Fruit fly (Drosophila melanogaster) whole organism, wandering third instar larva: Measurements from ENCODE around the gene CG15317.

Experiments used
- Abd-B ChIP-seq: fragments of >200 bp; optimal IDR thresholded peaks from 2 replicates; lab custom pipeline; 2017; ENCODE audit warnings: missing biosample characterization, missing genetic modification characterization
- CG32264 ChIP-seq: fragments of 200-800 bp; sonication (Bioruptor generic); optimal IDR thresholded peaks from 2 replicates; lab custom pipeline; 2016; ENCODE audit warnings: missing biosample characterization, missing genetic modification characterization
- CG9705 ChIP-seq: fragments of 200-800 bp; sonication (Bioruptor generic); optimal IDR thresholded peaks from 2 replicates; lab custom pipeline; 2018; ENCODE audit warnings: missing biosample characterization, mild to moderate bottlenecking, missing genetic modification characterization
- CrebA ChIP-seq: fragments of 200-800 bp; sonication (Bioruptor generic); optimal IDR thresholded peaks from 2 replicates; lab custom pipeline; 2016; ENCODE audit warnings: missing biosample characterization, mild to moderate bottlenecking, missing genetic modification characterization, borderline replicate concordance
- Dfd ChIP-seq: fragments of >200 bp; optimal IDR thresholded peaks from 2 replicates; lab custom pipeline; 2017; ENCODE audit warnings: missing biosample characterization, missing genetic modification characterization
- Dif ChIP-seq: fragments of 200-275, 200-300 bp; sonication (Bioruptor generic); optimal IDR thresholded peaks from 2 replicates; lab custom pipeline; 2018; ENCODE audit warnings: missing biosample characterization, missing genetic modification characterization; ENCODE audit not compliant: partially characterized antibody
- GATAd ChIP-seq: sonication (Bioruptor generic); optimal IDR thresholded peaks from 2 replicates; lab custom pipeline; 2016; ENCODE audit warnings: missing biosample characterization, missing genetic modification characterization
- HLH106 ChIP-seq: fragments of 200-800 bp; optimal IDR thresholded peaks from 3 replicates; lab custom pipeline; 2019; ENCODE audit warnings: missing biosample characterization, mild to moderate bottlenecking, missing genetic modification characterization, moderate library complexity
- Hnf4 ChIP-seq: fragments of 200-800 bp; sonication (Bioruptor generic); optimal IDR thresholded peaks from 2 replicates; lab custom pipeline; 2016; ENCODE audit warnings: missing biosample characterization, mild to moderate bottlenecking, missing genetic modification characterization
- Hr78 ChIP-seq: fragments of >200 bp; optimal IDR thresholded peaks from 2 replicates; lab custom pipeline; 2017; ENCODE audit warnings: missing biosample characterization, missing genetic modification characterization
- Hr83 ChIP-seq: fragments of 200-300 bp; sonication (Bioruptor generic); optimal IDR thresholded peaks from 2 replicates; lab custom pipeline; 2016; ENCODE audit warnings: missing biosample characterization, mild to moderate bottlenecking, missing genetic modification characterization, moderate library complexity; ENCODE audit not compliant: poor library complexity, severe bottlenecking
- Jra ChIP-seq: sonication (Bioruptor generic); optimal IDR thresholded peaks from 2 replicates; lab custom pipeline; 2016; ENCODE audit warnings: missing biosample characterization, missing genetic modification characterization
- Mio ChIP-seq: sonication (Bioruptor generic); optimal IDR thresholded peaks from 2 replicates; lab custom pipeline; 2016; ENCODE audit warnings: missing biosample characterization, missing genetic modification characterization
- Myc ChIP-seq: fragments of >200 bp; optimal IDR thresholded peaks from 2 replicates; lab custom pipeline; 2017
- N ChIP-seq: fragments of >200 bp; optimal IDR thresholded peaks from 2 replicates; lab custom pipeline; 2018; ENCODE audit warnings: missing biosample characterization, missing external identifiers, missing genetic modification characterization
- OdsH ChIP-seq: fragments of 200-800 bp; sonication (Bioruptor generic); optimal IDR thresholded peaks from 2 replicates; lab custom pipeline; 2016; ENCODE audit warnings: missing biosample characterization, mild to moderate bottlenecking, missing genetic modification characterization
- Rel ChIP-seq, 2 experiments: fragments of 200-800 bp; sonication (Bioruptor generic) in 1 of 2; optimal IDR thresholded peaks; 2 replicates in 1 of 2; 3 replicates in 1 of 2; lab custom pipeline; 2016 to 2019; ENCODE audit warnings: mild to moderate bottlenecking in 2 of 2, missing biosample characterization in 2 of 2, missing genetic modification characterization in 2 of 2, moderate library complexity in 1 of 2
- Sp1 ChIP-seq: fragments of 200-800 bp; sonication (Bioruptor generic); optimal IDR thresholded peaks from 3 replicates; lab custom pipeline; 2019; ENCODE audit warnings: missing biosample characterization, mild to moderate bottlenecking, missing genetic modification characterization, moderate library complexity
- Vsx2 ChIP-seq: fragments of 200-300, 225-300 bp; sonication (Bioruptor generic); optimal IDR thresholded peaks from 2 replicates; lab custom pipeline; 2018; ENCODE audit warnings: missing biosample characterization, missing genetic modification characterization; ENCODE audit not compliant: partially characterized antibody
- br ChIP-seq: fragments of 200-800 bp; sonication (Bioruptor generic); optimal IDR thresholded peaks from 2 replicates; lab custom pipeline; 2016; ENCODE audit warnings: missing biosample characterization, missing genetic modification characterization
- brk ChIP-seq: fragments of 200-800 bp; sonication (Bioruptor generic); optimal IDR thresholded peaks from 2 replicates; lab custom pipeline; 2016; ENCODE audit warnings: missing biosample characterization, mild to moderate bottlenecking, missing genetic modification characterization
- dl ChIP-seq, 2 experiments: fragments of 175-275, 200-275 bp in 1 of 2; fragments of 200-275 bp in 1 of 2; sonication (Bioruptor generic); optimal IDR thresholded peaks; lab custom pipeline; 2018; ENCODE audit warnings: mild to moderate bottlenecking in 2 of 2, missing biosample characterization in 2 of 2, missing genetic modification characterization in 2 of 2, moderate library complexity in 2 of 2; ENCODE audit not compliant: partially characterized antibody in 2 of 2, insufficient read depth in 1 of 2
- dmrt93B ChIP-seq: fragments of 200-800 bp; sonication (Bioruptor generic); optimal IDR thresholded peaks from 2 replicates; lab custom pipeline; 2018; ENCODE audit warnings: missing biosample characterization, mild to moderate bottlenecking, missing genetic modification characterization
- dsf ChIP-seq: sonication (Bioruptor generic); optimal IDR thresholded peaks from 2 replicates; lab custom pipeline; 2016; ENCODE audit warnings: missing biosample characterization, missing genetic modification characterization, borderline replicate concordance
- ey ChIP-seq: fragments of 200-800 bp; sonication (Bioruptor generic); optimal IDR thresholded peaks from 2 replicates; lab custom pipeline; 2016; ENCODE audit warnings: missing biosample characterization, missing genetic modification characterization
- foxo ChIP-seq, 2 experiments: fragments of 200-800 bp; sonication (Bioruptor generic); optimal IDR thresholded peaks; 2 replicates in 1 of 2; 3 replicates in 1 of 2; lab custom pipeline; 2016 to 2017; ENCODE audit warnings: missing biosample characterization in 2 of 2, missing genetic modification characterization in 2 of 2
- fru ChIP-seq: fragments of 200-800 bp; sonication (Bioruptor generic); optimal IDR thresholded peaks from 3 replicates; lab custom pipeline; 2016; ENCODE audit warnings: missing biosample characterization, mild to moderate bottlenecking, missing genetic modification characterization
- h ChIP-seq: fragments of 200-800 bp; sonication (Bioruptor generic); optimal IDR thresholded peaks from 3 replicates; lab custom pipeline; 2016; ENCODE audit warnings: missing biosample characterization, mild to moderate bottlenecking, missing genetic modification characterization
- jim ChIP-seq: fragments of 175-275, 200-325 bp; sonication (Bioruptor generic); optimal IDR thresholded peaks from 2 replicates; lab custom pipeline; 2016; ENCODE audit warnings: missing biosample characterization, mild to moderate bottlenecking, missing genetic modification characterization
- lola ChIP-seq: fragments of >200 bp; optimal IDR thresholded peaks from 2 replicates; lab custom pipeline; 2017; ENCODE audit warnings: missing biosample characterization, missing genetic modification characterization
- pan ChIP-seq: fragments of >200 bp; optimal IDR thresholded peaks from 2 replicates; lab custom pipeline; 2017
- psq ChIP-seq: fragments of 200-800 bp; sonication (Bioruptor generic); optimal IDR thresholded peaks from 3 replicates; lab custom pipeline; 2017; ENCODE audit warnings: missing biosample characterization, mild to moderate bottlenecking, missing genetic modification characterization, moderate library complexity
- rgr ChIP-seq: fragments of 200-800 bp; sonication (Bioruptor generic); optimal IDR thresholded peaks from 3 replicates; lab custom pipeline; 2016; ENCODE audit warnings: missing biosample characterization, mild to moderate bottlenecking, missing genetic modification characterization
- sage ChIP-seq: fragments of 200-800 bp; sonication (Bioruptor generic); optimal IDR thresholded peaks from 2 replicates; lab custom pipeline; 2016; ENCODE audit warnings: missing biosample characterization, mild to moderate bottlenecking, missing genetic modification characterization
- sv ChIP-seq: fragments of 200-800 bp; sonication (Bioruptor generic); optimal IDR thresholded peaks from 3 replicates; lab custom pipeline; 2016; ENCODE audit warnings: missing biosample characterization, missing genetic modification characterization
- tai ChIP-seq: sonication (Bioruptor generic); optimal IDR thresholded peaks from 2 replicates; lab custom pipeline; 2016; ENCODE audit warnings: missing biosample characterization, missing genetic modification characterization
- usp ChIP-seq: fragments of >200 bp; optimal IDR thresholded peaks from 2 replicates; lab custom pipeline; 2017; ENCODE audit warnings: missing biosample characterization, missing genetic modification characterization
- woc ChIP-seq: sonication (Bioruptor generic); optimal IDR thresholded peaks from 2 replicates; lab custom pipeline; 2016; ENCODE audit warnings: missing biosample characterization, mild to moderate bottlenecking, missing genetic modification characterization

The CG15317 gene

dm6 chrX:9589928-9590327 lies 33.6 kb upstream of the CG15317 start:
- TF ChIP-seq Mio (no peak), usp (GFP tag; lab: Kevin White, UChicago) (no peak), Rel (GFP tag; optimal IDR thresholded peaks at IDR 0.05; lab: Kevin White, UChicago) (no peak), Rel (tag; optimal IDR thresholded peaks at IDR 0.05; lab: Kevin White, UChicago) (no peak), dl (GFP tag; optimal IDR thresholded peaks at IDR 0.05; lab: Kevin White, UChicago; ENCODE audit: insufficient read depth in 1 of 2, partially characterized antibody in 2 of 2) (no peak), dmrt93B (peak; percentile 43), h (GFP tag; lab: Kevin White, UChicago) (peak; percentile 65), Dfd (GFP tag; lab: Kevin White, UChicago) (no peak), Vsx2 (GFP tag; lab: Kevin White, UChicago) (no peak), lola (no peak), woc (GFP tag; lab: Kevin White, UChicago) (peak; percentile 30), ey (GFP tag; lab: Kevin White, UChicago) (peak; percentile 52), HLH106 (tag; lab: Kevin White, UChicago) (peak; percentile 66), pan (lab: Kevin White, UChicago) (no peak), sv (GFP tag; lab: Kevin White, UChicago) (peak; percentile 27), Sp1 (GFP tag; lab: Kevin White, UChicago) (peak; percentile 63), psq (GFP tag; lab: Kevin White, UChicago) (peak; percentile 39), Dif (GFP tag; lab: Kevin White, UChicago) (no peak), jim (GFP tag; lab: Kevin White, UChicago) (no peak), foxo (GFP tag; optimal IDR thresholded peaks at IDR 0.05; lab: Kevin White, UChicago) (peak in 1 of 2 experiments; percentile 70), Myc (no peak), CG9705 (GFP tag; lab: Kevin White, UChicago) (no peak), brk (GFP tag; lab: Kevin White, UChicago) (peak; percentile 48), GATAd (GFP tag; lab: Kevin White, UChicago) (no peak), tai (no peak), Hr78 (no peak), rgr (peak; percentile 61), dsf (GFP tag; lab: Kevin White, UChicago) (no peak), fru (GFP tag; lab: Kevin White, UChicago) (peak; percentile 45), Abd-B (GFP tag; lab: Kevin White, UChicago) (no peak), CrebA (GFP tag; lab: Kevin White, UChicago) (no peak), CG32264 (no peak), sage (GFP tag; lab: Kevin White, UChicago) (peak; percentile 7), br (GFP tag; lab: Kevin White, UChicago) (peak; percentile 50), Hr83 (GFP tag; lab: Kevin White, UChicago) (no peak), Jra (GFP tag; lab: Kevin White, UChicago) (no peak), Hnf4 (GFP tag; lab: Kevin White, UChicago) (peak; percentile 16), OdsH (GFP tag; lab: Kevin White, UChicago) (peak; percentile 24), N (GFP tag; lab: Kevin White, UChicago) (no peak)
- TF ChIP-seq, all 38 proteins: peak for 16

dm6 chrX:9587881-9588280 lies 31.5 kb upstream of the CG15317 start:
- TF ChIP-seq ey (GFP tag; lab: Kevin White, UChicago) (no peak), Rel (GFP tag; optimal IDR thresholded peaks at IDR 0.05; lab: Kevin White, UChicago) (no peak), Rel (tag; optimal IDR thresholded peaks at IDR 0.05; lab: Kevin White, UChicago) (no peak), dsf (GFP tag; lab: Kevin White, UChicago) (no peak)

dm6 chrX:9586627-9587026 lies 30.3 kb upstream of the CG15317 start:
- no peak for TF ChIP-seq pan (lab: Kevin White, UChicago)
- no peak for TF ChIP-seq usp (GFP tag; lab: Kevin White, UChicago)
- no peak for TF ChIP-seq OdsH (GFP tag; lab: Kevin White, UChicago)
- TF ChIP-seq Dif (GFP tag; lab: Kevin White, UChicago): no peak
- TF ChIP-seq CG9705 (GFP tag; lab: Kevin White, UChicago): no peak
- no peak for TF ChIP-seq HLH106 (tag; lab: Kevin White, UChicago)
- TF ChIP-seq rgr: no peak
- no peak for TF ChIP-seq GATAd (GFP tag; lab: Kevin White, UChicago)
- TF ChIP-seq Hnf4 (GFP tag; lab: Kevin White, UChicago): no peak
- TF ChIP-seq dmrt93B: no peak
